Worm (Caenorhabditis elegans) whole organism, L2 larva: Measurements from ENCODE around the gene srj-49.

Experiments used
- F13H6.1 ChIP-seq: sonication (generic microtip); optimal IDR thresholded peaks from 2 replicates; lab custom pipeline; 2016; ENCODE audit warnings: missing genetic modification characterization, missing compliant biosample characterization
- ZK546.5 ChIP-seq: sonication (generic microtip); optimal IDR thresholded peaks from 2 replicates; lab custom pipeline; 2017; ENCODE audit warnings: missing biosample characterization, missing genetic modification characterization
- alr-1 ChIP-seq: fragments of 150-350 bp; optimal IDR thresholded peaks from 2 replicates; lab custom pipeline; 2014; ENCODE audit warnings: missing biosample characterization, missing genetic modification characterization
- aly-2 ChIP-seq: fragments of 150-350 bp; optimal IDR thresholded peaks from 2 replicates; lab custom pipeline; 2014; ENCODE audit warnings: missing biosample characterization, missing genetic modification characterization
- ama-1 ChIP-seq: fragments of 150-350 bp; optimal IDR thresholded peaks from 2 replicates; lab custom pipeline; 2018; ENCODE audit warnings: inconsistent platforms
- blmp-1 ChIP-seq: sonication (generic microtip); optimal IDR thresholded peaks from 2 replicates; lab custom pipeline; 2017; ENCODE audit warnings: missing genetic modification characterization, mild to moderate bottlenecking, missing compliant biosample characterization, antibody characterized with exemption, moderate library complexity; ENCODE audit not compliant: insufficient read depth
- ceh-16 ChIP-seq: fragments of 150-350 bp; optimal IDR thresholded peaks from 2 replicates; lab custom pipeline; 2014; ENCODE audit warnings: missing biosample characterization, missing genetic modification characterization
- ceh-82 ChIP-seq: fragments of 150-350 bp; optimal IDR thresholded peaks from 2 replicates; lab custom pipeline; 2014; ENCODE audit warnings: missing biosample characterization, missing genetic modification characterization
- crh-2 ChIP-seq: sonication (generic microtip); optimal IDR thresholded peaks from 2 replicates; lab custom pipeline; 2017; ENCODE audit warnings: missing biosample characterization, missing genetic modification characterization
- dmd-4 ChIP-seq: sonication (generic microtip); optimal IDR thresholded peaks from 2 replicates; lab custom pipeline; 2017; ENCODE audit warnings: missing biosample characterization, missing genetic modification characterization
- egl-27 ChIP-seq: sonication (generic microtip); optimal IDR thresholded peaks from 3 replicates; lab custom pipeline; 2017; ENCODE audit warnings: missing biosample characterization, missing genetic modification reagents, missing genetic modification characterization
- elt-1 ChIP-seq: fragments of 150-350 bp; optimal IDR thresholded peaks from 2 replicates; lab custom pipeline; 2014; ENCODE audit warnings: missing biosample characterization, missing genetic modification characterization
- elt-3 ChIP-seq: sonication (generic microtip); optimal IDR thresholded peaks from 2 replicates; lab custom pipeline; 2017; ENCODE audit warnings: missing biosample characterization, missing genetic modification characterization
- fos-1 ChIP-seq: fragments of 150-350 bp; optimal IDR thresholded peaks from 2 replicates; lab custom pipeline; 2014; ENCODE audit warnings: missing biosample characterization, missing genetic modification characterization
- gmeb-1 ChIP-seq: fragments of 150-350 bp; optimal IDR thresholded peaks from 2 replicates; lab custom pipeline; 2014; ENCODE audit warnings: missing biosample characterization, missing genetic modification characterization
- lin-11 ChIP-seq: fragments of 150-350 bp; sonication (generic microtip); optimal IDR thresholded peaks from 2 replicates; lab custom pipeline; 2014; ENCODE audit warnings: missing biosample characterization, missing genetic modification characterization, inconsistent platforms, mixed read lengths
- lin-13 ChIP-seq: fragments of 150-350 bp; optimal IDR thresholded peaks from 2 replicates; lab custom pipeline; 2014; ENCODE audit warnings: missing biosample characterization, missing genetic modification reagents, missing genetic modification characterization
- lin-39 ChIP-seq: fragments of 150-350 bp; optimal IDR thresholded peaks from 2 replicates; lab custom pipeline; 2014; ENCODE audit warnings: missing biosample characterization, missing genetic modification reagents, missing genetic modification characterization
- lsy-2 ChIP-seq, 2 experiments: fragments of 150-350 bp in 1 of 2; sonication (generic microtip) in 1 of 2; optimal IDR thresholded peaks; 2 replicates each; lab custom pipeline; 2014 to 2017; ENCODE audit warnings: missing biosample characterization in 2 of 2, missing genetic modification characterization in 2 of 2
- mab-5 ChIP-seq: fragments of 150-350 bp; optimal IDR thresholded peaks from 2 replicates; lab custom pipeline; 2014; ENCODE audit warnings: missing biosample characterization, missing genetic modification characterization
- mbf-1 ChIP-seq: sonication (generic microtip); optimal IDR thresholded peaks from 2 replicates; lab custom pipeline; 2017; ENCODE audit warnings: missing biosample characterization, missing genetic modification characterization
- mdl-1 ChIP-seq, 2 experiments: fragments of 150-350 bp in 1 of 2; sonication (generic microtip) in 1 of 2; optimal IDR thresholded peaks; 2 replicates each; lab custom pipeline; 2017; ENCODE audit warnings: missing biosample characterization in 2 of 2, missing genetic modification characterization in 2 of 2
- nhr-10 ChIP-seq: sonication (generic microtip); optimal IDR thresholded peaks from 2 replicates; lab custom pipeline; 2017; ENCODE audit warnings: missing biosample characterization, missing genetic modification characterization
- nhr-11 ChIP-seq: fragments of 150-350 bp; optimal IDR thresholded peaks from 2 replicates; lab custom pipeline; 2014; ENCODE audit warnings: missing biosample characterization, missing genetic modification characterization
- nhr-129 ChIP-seq: fragments of 150-350 bp; optimal IDR thresholded peaks from 2 replicates; lab custom pipeline; 2014; ENCODE audit warnings: missing biosample characterization, missing genetic modification characterization
- nhr-237 ChIP-seq: fragments of 150-350 bp; optimal IDR thresholded peaks from 2 replicates; lab custom pipeline; 2014; ENCODE audit warnings: missing biosample characterization, missing genetic modification characterization
- nhr-25 ChIP-seq: fragments of 150-350 bp; sonication (generic microtip); optimal IDR thresholded peaks from 3 replicates; lab custom pipeline; 2014; ENCODE audit warnings: missing biosample characterization, missing genetic modification characterization
- nhr-6 ChIP-seq: fragments of 150-350 bp; optimal IDR thresholded peaks from 2 replicates; lab custom pipeline; 2014; ENCODE audit warnings: missing biosample characterization, missing genetic modification characterization
- peb-1 ChIP-seq: fragments of 150-350 bp; optimal IDR thresholded peaks from 2 replicates; lab custom pipeline; 2014; ENCODE audit warnings: missing biosample characterization, missing genetic modification characterization
- sem-4 ChIP-seq: fragments of 150-350 bp; optimal IDR thresholded peaks from 2 replicates; lab custom pipeline; 2014; ENCODE audit warnings: missing biosample characterization, missing genetic modification reagents, missing genetic modification characterization
- skn-1 ChIP-seq: sonication (generic microtip); optimal IDR thresholded peaks from 2 replicates; lab custom pipeline; 2017; ENCODE audit warnings: missing biosample characterization, missing genetic modification characterization
- snpc-4 ChIP-seq: fragments of 150-350 bp; optimal IDR thresholded peaks from 2 replicates; lab custom pipeline; 2014; ENCODE audit warnings: missing biosample characterization, missing genetic modification characterization
- unc-39 ChIP-seq: fragments of 150-350 bp; optimal IDR thresholded peaks from 2 replicates; lab custom pipeline; 2014; ENCODE audit warnings: missing biosample characterization, missing genetic modification characterization
- unc-55 ChIP-seq: fragments of 150-350 bp; sonication (generic microtip); optimal IDR thresholded peaks from 3 replicates; lab custom pipeline; 2014; ENCODE audit warnings: missing biosample characterization, missing genetic modification reagents, missing genetic modification characterization
- unc-62 ChIP-seq: fragments of 150-350 bp; optimal IDR thresholded peaks from 2 replicates; lab custom pipeline; 2014; ENCODE audit warnings: missing biosample characterization, missing genetic modification reagents, missing genetic modification characterization
- zag-1 ChIP-seq: fragments of 150-350 bp; optimal IDR thresholded peaks from 2 replicates; lab custom pipeline; 2014; ENCODE audit warnings: missing biosample characterization, missing genetic modification characterization
- ztf-1 ChIP-seq: fragments of 200-800 bp; sonication (Bioruptor generic); conservative IDR thresholded peaks from 2 replicates; pipeline ENCODE4 v1.3.6; 2022; ENCODE audit warnings: missing genetic modification characterization, missing compliant biosample characterization
- ztf-4 ChIP-seq: fragments of 150-350 bp; optimal IDR thresholded peaks from 2 replicates; lab custom pipeline; 2014; ENCODE audit warnings: missing biosample characterization, missing genetic modification characterization

srj-49 gene

DNA sequence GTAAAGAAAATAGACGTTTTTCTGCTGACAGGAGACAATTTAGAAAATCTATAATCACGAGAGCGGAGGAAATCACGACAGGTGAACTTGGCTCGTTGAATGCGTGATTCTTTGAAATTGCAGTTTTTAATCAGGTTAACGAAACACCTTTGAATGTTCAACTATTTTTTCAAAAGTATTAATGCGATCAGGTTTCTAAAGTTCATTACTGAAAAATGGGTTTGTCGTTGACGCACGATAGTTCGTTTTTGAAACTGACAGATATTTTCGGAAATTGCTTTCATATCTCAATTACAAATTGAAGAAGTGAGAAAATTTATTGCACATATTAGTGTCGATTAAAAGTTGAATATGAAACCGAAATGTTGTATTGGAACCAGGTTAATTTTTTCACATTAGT is 32.2 kb downstream of the srj-49 start, which contains the start of gene F54E2.5:
TSS of gene F54E2.5 (minus strand) at position 101 of the 400 bp plus-strand sequence.
- TF ChIP-seq unc-39 (tag; lab: Kevin White, UChicago) = no peak
- TF ChIP-seq nhr-237 (tag; lab: Kevin White, UChicago) = no peak
- no peak for TF ChIP-seq skn-1
- no peak for TF ChIP-seq nhr-11 (tag; lab: Kevin White, UChicago)
- TF ChIP-seq ztf-1 (GFP tag; lab: Robert Waterston, UW) = no peak
- TF ChIP-seq elt-1 (tag; lab: Kevin White, UChicago) = no peak
- TF ChIP-seq alr-1 = no peak
- no peak for TF ChIP-seq fos-1 (tag; lab: Kevin White, UChicago)
- no peak for TF ChIP-seq dmd-4
- TF ChIP-seq blmp-1 = no peak
- no peak for TF ChIP-seq unc-62 (GFP tag; lab: Kevin White, UChicago)
- no peak for TF ChIP-seq ama-1 (lab: Kevin White, UChicago)
- no peak for TF ChIP-seq mbf-1 (tag; lab: Kevin White, UChicago)
- TF ChIP-seq zag-1 (tag; lab: Kevin White, UChicago) = no peak
- no peak for TF ChIP-seq snpc-4
- no peak for TF ChIP-seq nhr-129 (tag; lab: Kevin White, UChicago)
- no peak for TF ChIP-seq lin-13 (GFP tag; lab: Kevin White, UChicago)
- no peak for TF ChIP-seq nhr-25
- no peak for TF ChIP-seq nhr-10 (tag; lab: Kevin White, UChicago)
- TF ChIP-seq crh-2 (tag; lab: Kevin White, UChicago) = no peak

- no peak for TF ChIP-seq elt-3
- TF ChIP-seq lin-13 (GFP tag; lab: Kevin White, UChicago) = no peak
- TF ChIP-seq F13H6.1 (tag; lab: Kevin White, UChicago) = no peak
- no peak for TF ChIP-seq ama-1 (lab: Kevin White, UChicago)
- no peak for TF ChIP-seq nhr-25
- TF ChIP-seq sem-4 (tag; lab: Kevin White, UChicago) = no peak
- TF ChIP-seq mbf-1 (tag; lab: Kevin White, UChicago) = no peak
These were observed 34.3 kb downstream of the srj-49 start, which contains the start of gene F54E2.9 for ce11 chrV:2813856-2814255. Gene F54E2.9 (minus strand): TSS chrV:2813987.

- no peak for TF ChIP-seq snpc-4
- TF ChIP-seq fos-1 (tag; lab: Kevin White, UChicago) = peak; percentile 100
- TF ChIP-seq nhr-129 (tag; lab: Kevin White, UChicago) = no peak
- TF ChIP-seq gmeb-1 (tag; lab: Kevin White, UChicago) = peak; percentile 29
- peak; percentile 20 for TF ChIP-seq crh-2 (tag; lab: Kevin White, UChicago)
- no peak for TF ChIP-seq nhr-237 (tag; lab: Kevin White, UChicago)
These were observed 38.0 kb downstream of the srj-49 start, which contains the start of gene F54E2.1 for ce11 chrV:2810164-2810563. Gene F54E2.1 (plus strand): TSS chrV:2810398.

- TF ChIP-seq lin-39 (tag; lab: Kevin White, UChicago) (no peak), unc-39 (tag; lab: Kevin White, UChicago) (no peak), elt-3 (no peak), aly-2 (no peak), skn-1 (no peak), dmd-4 (no peak), ztf-1 (GFP tag; lab: Robert Waterston, UW) (no peak), nhr-129 (tag; lab: Kevin White, UChicago) (peak; percentile 31), F13H6.1 (tag; lab: Kevin White, UChicago) (peak; percentile 33), snpc-4 (no peak)
These were observed 38.7 kb downstream of the srj-49 start for ce11 chrV:2809443-2809842.

DNA sequence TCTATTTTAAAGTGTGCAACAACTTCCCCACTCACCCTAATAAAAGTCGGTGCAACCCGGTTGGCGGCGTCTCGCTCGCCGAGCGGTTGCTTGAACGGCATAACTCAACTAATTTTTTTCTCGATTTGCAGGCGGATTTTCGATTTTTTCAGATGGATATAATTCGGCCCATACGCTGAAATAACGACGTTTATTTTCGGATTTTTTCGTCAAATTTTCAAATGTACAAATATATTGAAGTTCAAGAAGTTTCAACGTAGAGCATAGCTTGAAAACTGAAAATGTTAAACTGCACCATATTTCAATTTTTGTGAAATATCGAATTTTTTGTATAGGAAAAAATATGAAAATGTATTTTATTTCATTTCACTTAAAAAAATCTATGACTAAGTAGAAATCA is 40.4 kb downstream of the srj-49 start, which contains the start of gene ketn-1:
TSS of gene ketn-1 (minus strand) at position 101 of the 400 bp plus-strand sequence.
- TF ChIP-seq nhr-237 (tag; lab: Kevin White, UChicago) (no peak), unc-55 (no peak), lsy-2 (tag; optimal IDR thresholded peaks at IDR 0.05; lab: Kevin White, UChicago) (no peak), egl-27 (tag; lab: Kevin White, UChicago) (no peak), mbf-1 (tag; lab: Kevin White, UChicago) (no peak), ztf-4 (no peak), mab-5 (tag; lab: Kevin White, UChicago) (no peak), gmeb-1 (tag; lab: Kevin White, UChicago) (no peak), peb-1 (tag; lab: Kevin White, UChicago) (no peak), elt-3 (no peak), ZK546.5 (tag; lab: Kevin White, UChicago) (no peak), mdl-1 (tag; optimal IDR thresholded peaks at IDR 0.05; lab: Kevin White, UChicago) (no peak), ceh-82 (tag; lab: Kevin White, UChicago) (no peak), nhr-6 (tag; lab: Kevin White, UChicago) (no peak), dmd-4 (no peak), lin-13 (GFP tag; lab: Kevin White, UChicago) (no peak), nhr-11 (tag; lab: Kevin White, UChicago) (no peak), zag-1 (tag; lab: Kevin White, UChicago) (no peak), lin-11 (tag; lab: Kevin White, UChicago) (no peak), ceh-16 (tag; lab: Kevin White, UChicago) (no peak)
